Worm (Caenorhabditis elegans) whole organism, L2 larva: ENCODE measurements around the gene ufc-1.

Experiments used
- C34F6.9 ChIP-seq: fragments of 150-350 bp; optimal IDR thresholded peaks from 2 replicates; lab custom pipeline; 2014; ENCODE audit warnings: missing biosample characterization, missing genetic modification characterization
- F13H6.1 ChIP-seq: sonication (generic microtip); optimal IDR thresholded peaks from 2 replicates; lab custom pipeline; 2016; ENCODE audit warnings: missing genetic modification characterization, missing compliant biosample characterization
- R02D3.7 ChIP-seq: fragments of 150-350 bp; optimal IDR thresholded peaks from 2 replicates; lab custom pipeline; 2014; ENCODE audit warnings: missing biosample characterization, missing genetic modification characterization
- Y55F3AM.14 ChIP-seq: fragments of 200-800 bp; sonication (Bioruptor generic); optimal IDR thresholded peaks from 2 replicates; lab custom pipeline; 2018; ENCODE audit warnings: mild to moderate bottlenecking, missing genetic modification characterization, missing compliant biosample characterization
- ZK546.5 ChIP-seq: sonication (generic microtip); optimal IDR thresholded peaks from 2 replicates; lab custom pipeline; 2017; ENCODE audit warnings: missing biosample characterization, missing genetic modification characterization
- alr-1 ChIP-seq: fragments of 150-350 bp; optimal IDR thresholded peaks from 2 replicates; lab custom pipeline; 2014; ENCODE audit warnings: missing biosample characterization, missing genetic modification characterization
- aly-2 ChIP-seq: fragments of 150-350 bp; optimal IDR thresholded peaks from 2 replicates; lab custom pipeline; 2014; ENCODE audit warnings: missing biosample characterization, missing genetic modification characterization
- ama-1 ChIP-seq: fragments of 150-350 bp; optimal IDR thresholded peaks from 2 replicates; lab custom pipeline; 2018; ENCODE audit warnings: inconsistent platforms
- blmp-1 ChIP-seq: sonication (generic microtip); optimal IDR thresholded peaks from 2 replicates; lab custom pipeline; 2017; ENCODE audit warnings: missing genetic modification characterization, mild to moderate bottlenecking, missing compliant biosample characterization, antibody characterized with exemption, moderate library complexity; ENCODE audit not compliant: insufficient read depth
- ceh-16 ChIP-seq: fragments of 150-350 bp; optimal IDR thresholded peaks from 2 replicates; lab custom pipeline; 2014; ENCODE audit warnings: missing biosample characterization, missing genetic modification characterization
- ceh-82 ChIP-seq: fragments of 150-350 bp; optimal IDR thresholded peaks from 2 replicates; lab custom pipeline; 2014; ENCODE audit warnings: missing biosample characterization, missing genetic modification characterization
- crh-2 ChIP-seq: sonication (generic microtip); optimal IDR thresholded peaks from 2 replicates; lab custom pipeline; 2017; ENCODE audit warnings: missing biosample characterization, missing genetic modification characterization
- dmd-4 ChIP-seq: sonication (generic microtip); optimal IDR thresholded peaks from 2 replicates; lab custom pipeline; 2017; ENCODE audit warnings: missing biosample characterization, missing genetic modification characterization
- egl-27 ChIP-seq: sonication (generic microtip); optimal IDR thresholded peaks from 3 replicates; lab custom pipeline; 2017; ENCODE audit warnings: missing biosample characterization, missing genetic modification reagents, missing genetic modification characterization
- elt-1 ChIP-seq: fragments of 150-350 bp; optimal IDR thresholded peaks from 2 replicates; lab custom pipeline; 2014; ENCODE audit warnings: missing biosample characterization, missing genetic modification characterization
- elt-3 ChIP-seq: sonication (generic microtip); optimal IDR thresholded peaks from 2 replicates; lab custom pipeline; 2017; ENCODE audit warnings: missing biosample characterization, missing genetic modification characterization
- fos-1 ChIP-seq: fragments of 150-350 bp; optimal IDR thresholded peaks from 2 replicates; lab custom pipeline; 2014; ENCODE audit warnings: missing biosample characterization, missing genetic modification characterization
- gmeb-1 ChIP-seq: fragments of 150-350 bp; optimal IDR thresholded peaks from 2 replicates; lab custom pipeline; 2014; ENCODE audit warnings: missing biosample characterization, missing genetic modification characterization
- lin-11 ChIP-seq: fragments of 150-350 bp; sonication (generic microtip); optimal IDR thresholded peaks from 2 replicates; lab custom pipeline; 2014; ENCODE audit warnings: missing biosample characterization, missing genetic modification characterization, inconsistent platforms, mixed read lengths
- lin-13 ChIP-seq: fragments of 150-350 bp; optimal IDR thresholded peaks from 2 replicates; lab custom pipeline; 2014; ENCODE audit warnings: missing biosample characterization, missing genetic modification reagents, missing genetic modification characterization
- lin-39 ChIP-seq: fragments of 150-350 bp; optimal IDR thresholded peaks from 2 replicates; lab custom pipeline; 2014; ENCODE audit warnings: missing biosample characterization, missing genetic modification reagents, missing genetic modification characterization
- lsy-2 ChIP-seq, 2 experiments: fragments of 150-350 bp in 1 of 2; sonication (generic microtip) in 1 of 2; optimal IDR thresholded peaks; 2 replicates each; lab custom pipeline; 2014 to 2017; ENCODE audit warnings: missing biosample characterization in 2 of 2, missing genetic modification characterization in 2 of 2
- mbf-1 ChIP-seq: sonication (generic microtip); optimal IDR thresholded peaks from 2 replicates; lab custom pipeline; 2017; ENCODE audit warnings: missing biosample characterization, missing genetic modification characterization
- nhr-11 ChIP-seq: fragments of 150-350 bp; optimal IDR thresholded peaks from 2 replicates; lab custom pipeline; 2014; ENCODE audit warnings: missing biosample characterization, missing genetic modification characterization
- nhr-12 ChIP-seq: fragments of 150-350 bp; optimal IDR thresholded peaks from 2 replicates; lab custom pipeline; 2014; ENCODE audit warnings: missing biosample characterization, missing genetic modification characterization
- nhr-21 ChIP-seq: fragments of 150-350 bp; optimal IDR thresholded peaks from 2 replicates; lab custom pipeline; 2014; ENCODE audit warnings: missing biosample characterization, missing genetic modification characterization
- nhr-23 ChIP-seq: fragments of 150-350 bp; optimal IDR thresholded peaks from 2 replicates; lab custom pipeline; 2014; ENCODE audit warnings: missing biosample characterization, missing genetic modification reagents, missing genetic modification characterization
- nhr-237 ChIP-seq: fragments of 150-350 bp; optimal IDR thresholded peaks from 2 replicates; lab custom pipeline; 2014; ENCODE audit warnings: missing biosample characterization, missing genetic modification characterization
- nhr-25 ChIP-seq: fragments of 150-350 bp; sonication (generic microtip); optimal IDR thresholded peaks from 3 replicates; lab custom pipeline; 2014; ENCODE audit warnings: missing biosample characterization, missing genetic modification characterization
- nhr-6 ChIP-seq: fragments of 150-350 bp; optimal IDR thresholded peaks from 2 replicates; lab custom pipeline; 2014; ENCODE audit warnings: missing biosample characterization, missing genetic modification characterization
- peb-1 ChIP-seq: fragments of 150-350 bp; optimal IDR thresholded peaks from 2 replicates; lab custom pipeline; 2014; ENCODE audit warnings: missing biosample characterization, missing genetic modification characterization
- skn-1 ChIP-seq: sonication (generic microtip); optimal IDR thresholded peaks from 2 replicates; lab custom pipeline; 2017; ENCODE audit warnings: missing biosample characterization, missing genetic modification characterization
- sma-3 ChIP-seq: sonication (generic microtip); optimal IDR thresholded peaks from 2 replicates; lab custom pipeline; 2016; ENCODE audit warnings: missing genetic modification reagents, missing genetic modification characterization, missing compliant biosample characterization
- sma-9 ChIP-seq, 2 experiments: fragments of 150-350 bp in 1 of 2; sonication (generic microtip) in 1 of 2; optimal IDR thresholded peaks; 2 replicates each; lab custom pipeline; 2014 to 2016; ENCODE audit warnings: missing genetic modification characterization in 2 of 2, mild to moderate bottlenecking in 1 of 2, missing biosample characterization in 1 of 2, missing compliant biosample characterization in 1 of 2, missing genetic modification reagents in 1 of 2, moderate library complexity in 1 of 2
- snpc-4 ChIP-seq: fragments of 150-350 bp; optimal IDR thresholded peaks from 2 replicates; lab custom pipeline; 2014; ENCODE audit warnings: missing biosample characterization, missing genetic modification characterization
- unc-39 ChIP-seq: fragments of 150-350 bp; optimal IDR thresholded peaks from 2 replicates; lab custom pipeline; 2014; ENCODE audit warnings: missing biosample characterization, missing genetic modification characterization
- zag-1 ChIP-seq: fragments of 150-350 bp; optimal IDR thresholded peaks from 2 replicates; lab custom pipeline; 2014; ENCODE audit warnings: missing biosample characterization, missing genetic modification characterization
- ztf-11 ChIP-seq: sonication (generic microtip); optimal IDR thresholded peaks from 2 replicates; lab custom pipeline; 2017; ENCODE audit warnings: missing biosample characterization, missing genetic modification characterization
- ztf-4 ChIP-seq: fragments of 150-350 bp; optimal IDR thresholded peaks from 2 replicates; lab custom pipeline; 2014; ENCODE audit warnings: missing biosample characterization, missing genetic modification characterization

Gene ufc-1

DNA sequence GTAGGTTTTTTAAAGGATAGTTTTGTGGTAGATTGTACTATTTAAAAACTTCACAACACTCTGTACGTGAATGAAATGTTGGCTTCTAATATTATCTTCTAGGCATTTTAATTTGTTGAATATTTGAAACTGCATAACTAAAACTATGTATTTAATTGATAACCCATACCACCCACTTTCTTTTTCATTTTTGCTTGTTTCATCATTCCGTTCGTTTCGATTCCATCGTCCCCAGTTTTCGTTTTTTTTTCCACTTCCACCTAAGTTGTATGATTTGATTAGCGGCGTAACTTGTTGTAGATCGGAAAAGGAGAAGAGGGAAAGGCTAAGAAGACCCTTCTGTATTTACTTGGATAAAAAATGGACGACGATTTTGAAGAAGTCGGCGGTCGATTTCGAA lies 31.4 kb upstream of the ufc-1 start, which contains the start of gene K01B6.3:
K01B6.3 (plus strand) TSS at position 301 of the 400 bp plus-strand sequence.
- TF ChIP-seq gmeb-1 (tag; lab: Kevin White, UChicago) (no peak), nhr-25 (no peak), crh-2 (no peak), lin-39 (no peak), unc-39 (tag; lab: Kevin White, UChicago) (no peak), lsy-2 (tag; optimal IDR thresholded peaks at IDR 0.05; lab: Kevin White, UChicago) (no peak), ZK546.5 (tag; lab: Kevin White, UChicago) (no peak), peb-1 (no peak), F13H6.1 (no peak), elt-1 (no peak)

DNA sequence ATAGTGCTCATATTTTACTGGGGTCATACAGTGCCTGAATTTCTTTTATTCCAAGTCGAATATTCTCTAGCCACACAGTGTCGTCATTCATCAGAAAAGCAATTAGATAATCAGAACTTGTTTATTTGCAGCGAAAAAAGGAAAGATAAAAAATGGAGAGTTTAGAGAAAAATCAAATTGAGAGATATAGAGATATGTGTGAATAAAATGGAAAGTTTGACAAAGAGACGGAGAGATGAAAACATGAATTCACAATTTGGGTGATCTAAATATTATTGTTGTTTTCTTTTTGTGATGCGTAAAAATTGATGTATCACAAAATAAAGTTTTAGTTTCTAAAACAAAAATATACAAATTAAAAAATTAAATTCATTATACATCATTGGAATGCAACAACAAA lies 30.6 kb upstream of the ufc-1 start:
- TF ChIP-seq R02D3.7 (tag; lab: Kevin White, UChicago) (no peak), fos-1 (tag; lab: Kevin White, UChicago) (no peak), nhr-25 (peak; percentile 32), sma-9 (GFP tag; optimal IDR thresholded peaks at IDR 0.05; lab: Kevin White, UChicago) (no peak), sma-9 (tag; optimal IDR thresholded peaks at IDR 0.05; lab: Kevin White, UChicago) (no peak), C34F6.9 (no peak), blmp-1 (peak; percentile 85), Y55F3AM.14 (GFP tag; lab: Kevin White, UChicago) (no peak), unc-39 (tag; lab: Kevin White, UChicago) (no peak), nhr-12 (tag; lab: Kevin White, UChicago) (no peak), crh-2 (no peak), dmd-4 (tag; lab: Kevin White, UChicago) (no peak), elt-3 (no peak), nhr-6 (tag; lab: Kevin White, UChicago) (no peak)

DNA sequence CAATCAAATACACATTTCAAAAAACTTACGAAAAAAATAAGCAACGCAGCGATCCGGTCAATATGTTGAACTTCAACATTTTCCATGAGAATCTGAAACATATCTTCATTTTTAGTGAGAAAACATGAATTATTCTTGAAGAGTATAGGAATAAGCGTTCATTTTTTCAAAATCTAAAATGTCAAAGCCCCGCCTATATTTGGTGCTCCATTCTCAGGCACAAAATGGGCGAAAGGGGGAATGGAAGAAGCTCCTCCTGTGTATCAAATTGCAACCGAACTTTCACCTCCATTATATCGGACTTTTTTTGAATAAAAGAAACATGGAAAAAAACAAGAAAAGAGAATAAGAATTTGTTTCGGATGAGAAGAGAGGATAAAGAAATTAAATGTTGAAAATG lies 24.7 kb upstream of the ufc-1 start, which contains the start of gene srx-45:
srx-45 (minus strand) TSS at position 101 of the 400 bp plus-strand sequence.
- TF ChIP-seq ceh-82 = no peak
- TF ChIP-seq lin-13 = no peak
- TF ChIP-seq F13H6.1 = no peak
- no peak for TF ChIP-seq ama-1 (lab: Kevin White, UChicago)
- TF ChIP-seq nhr-11 (tag; lab: Kevin White, UChicago) = no peak
- TF ChIP-seq fos-1 (tag; lab: Kevin White, UChicago) = no peak
- no peak for TF ChIP-seq ztf-11
- TF ChIP-seq nhr-21 (tag; lab: Kevin White, UChicago) = no peak
- no peak for TF ChIP-seq peb-1
- TF ChIP-seq aly-2 = no peak

DNA sequence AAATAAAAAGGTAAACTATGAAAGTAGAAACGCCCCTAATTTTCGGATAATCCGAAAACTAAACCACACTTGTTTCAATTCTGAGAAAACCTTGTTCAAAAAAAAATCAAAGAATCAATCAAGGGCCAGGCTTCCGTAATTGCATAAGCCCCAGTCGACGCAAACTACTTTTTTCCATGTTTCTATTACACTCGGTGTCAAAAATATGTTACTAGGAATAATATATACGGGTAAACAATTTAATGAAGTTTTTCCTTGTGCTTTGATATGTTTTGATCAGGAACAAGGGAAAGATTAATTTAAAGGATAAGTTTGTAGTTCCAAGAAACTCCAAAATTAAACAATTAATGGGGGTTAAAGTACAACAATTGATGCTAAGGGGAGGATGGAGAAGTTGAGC lies 21.5 kb upstream of the ufc-1 start:
- no peak for TF ChIP-seq sma-3 (GFP tag; lab: Kevin White, UChicago)
- TF ChIP-seq fos-1 (tag; lab: Kevin White, UChicago) = no peak
- no peak for TF ChIP-seq ceh-16 (tag; lab: Kevin White, UChicago)
- peak; percentile 51 for TF ChIP-seq dmd-4 (tag; lab: Kevin White, UChicago)
- no peak for TF ChIP-seq nhr-237 (tag; lab: Kevin White, UChicago)
- peak in 1 of 2 experiments; percentile 1 for TF ChIP-seq lsy-2 (tag; optimal IDR thresholded peaks at IDR 0.05; lab: Kevin White, UChicago)
- TF ChIP-seq blmp-1 = no peak
- peak; percentile 50 for TF ChIP-seq nhr-21 (tag; lab: Kevin White, UChicago)
- TF ChIP-seq C34F6.9 = no peak
- no peak for TF ChIP-seq lin-13
- no peak for TF ChIP-seq elt-3
- no peak for TF ChIP-seq lin-11 (tag; lab: Kevin White, UChicago)
- TF ChIP-seq alr-1 (tag; lab: Kevin White, UChicago) = no peak
- TF ChIP-seq nhr-23 (tag; lab: Kevin White, UChicago) = no peak
- no peak for TF ChIP-seq skn-1
- no peak for TF ChIP-seq egl-27 (tag; lab: Kevin White, UChicago)
- TF ChIP-seq ZK546.5 (tag; lab: Kevin White, UChicago) = no peak
- no peak for TF ChIP-seq nhr-6 (tag; lab: Kevin White, UChicago)
- no peak for TF ChIP-seq nhr-25
- TF ChIP-seq ztf-11 = no peak
- TF ChIP-seq ztf-4 (tag; lab: Kevin White, UChicago) = no peak
- no peak for TF ChIP-seq peb-1
- TF ChIP-seq snpc-4 = no peak
- no peak for TF ChIP-seq nhr-11 (tag; lab: Kevin White, UChicago)
- TF ChIP-seq nhr-12 (tag; lab: Kevin White, UChicago) = no peak
- no peak for TF ChIP-seq zag-1 (tag; lab: Kevin White, UChicago)
- no peak for TF ChIP-seq mbf-1
